Worm (Caenorhabditis elegans) whole organism, young adult: ENCODE measurements around the gene sri-27.

Experiments
- C17E4.6 ChIP-seq: fragments of 200-800 bp; sonication (Bioruptor generic); IDR thresholded peaks from 2 replicates; pipeline ENCODE4 v1.3.6; 2022; ENCODE audit warnings: missing genetic modification reagents, missing genetic modification characterization, missing compliant biosample characterization
- D2030.7 ChIP-seq: fragments of 200-800 bp; sonication (Bioruptor generic); IDR thresholded peaks from 2 replicates; pipeline ENCODE4 v1.3.6; 2022; ENCODE audit warnings: missing genetic modification reagents, missing genetic modification characterization, missing compliant biosample characterization
- Y53G8AR.9 ChIP-seq: fragments of 200-800 bp; sonication (Bioruptor generic); conservative IDR thresholded peaks from 2 replicates; pipeline ENCODE4 v1.3.6; 2022; ENCODE audit warnings: missing genetic modification reagents, missing genetic modification characterization, missing compliant biosample characterization
- ccch-3 ChIP-seq: fragments of 200-800 bp; sonication (Bioruptor generic); optimal IDR thresholded peaks from 2 replicates; lab custom pipeline; 2018; ENCODE audit warnings: mild to moderate bottlenecking, missing genetic modification characterization, missing compliant biosample characterization
- ceh-27 ChIP-seq: fragments of 200-800 bp; sonication (Bioruptor generic); optimal IDR thresholded peaks from 2 replicates; lab custom pipeline; 2018; ENCODE audit warnings: mild to moderate bottlenecking, missing genetic modification characterization, moderate library complexity, missing compliant biosample characterization
- efl-1 ChIP-seq: fragments of 150-350 bp; optimal IDR thresholded peaks from 2 replicates; lab custom pipeline; 2014; ENCODE audit warnings: missing biosample characterization, missing genetic modification reagents, missing genetic modification characterization
- egrh-3 ChIP-seq: fragments of 200-800 bp; sonication (Bioruptor generic); IDR thresholded peaks from 2 replicates; pipeline ENCODE4 v1.3.6; 2022; ENCODE audit warnings: missing genetic modification reagents, missing genetic modification characterization, missing compliant biosample characterization
- lag-1 ChIP-seq: fragments of 200-800 bp; sonication (Bioruptor generic); IDR thresholded peaks from 2 replicates; pipeline ENCODE4 v1.3.6; 2022; ENCODE audit warnings: missing genetic modification reagents, missing genetic modification characterization, missing compliant biosample characterization
- let-526 ChIP-seq: fragments of 200-800 bp; sonication (Bioruptor generic); IDR thresholded peaks from 2 replicates; pipeline ENCODE4 v1.3.6; 2022; ENCODE audit warnings: missing genetic modification reagents, missing genetic modification characterization, missing compliant biosample characterization
- lsl-1 ChIP-seq: fragments of 200-800 bp; sonication (Bioruptor generic); optimal IDR thresholded peaks from 2 replicates; lab custom pipeline; 2018; ENCODE audit warnings: mild to moderate bottlenecking, missing genetic modification characterization, moderate library complexity, missing compliant biosample characterization
- mcd-1 ChIP-seq: fragments of 200-800 bp; sonication (Bioruptor generic); IDR thresholded peaks from 2 replicates; pipeline ENCODE4 v1.3.6; 2022; ENCODE audit warnings: missing genetic modification reagents, missing genetic modification characterization, missing compliant biosample characterization
- mel-28 ChIP-seq: sonication (generic microtip); optimal IDR thresholded peaks from 2 replicates; lab custom pipeline; 2016; ENCODE audit warnings: borderline replicate concordance, mild to moderate bottlenecking, missing genetic modification characterization, missing compliant biosample characterization
- nhr-80 ChIP-seq: sonication (generic microtip); optimal IDR thresholded peaks from 2 replicates; lab custom pipeline; 2016; ENCODE audit warnings: missing genetic modification characterization, missing compliant biosample characterization
- rcor-1 ChIP-seq: fragments of 200-800 bp; sonication (Bioruptor generic); IDR thresholded peaks from 2 replicates; pipeline ENCODE4 v1.3.6; 2022; ENCODE audit warnings: missing genetic modification reagents, missing genetic modification characterization, missing compliant biosample characterization
- snpc-1.3 ChIP-seq: sonication (generic microtip); optimal IDR thresholded peaks from 2 replicates; lab custom pipeline; 2017; ENCODE audit warnings: missing genetic modification characterization, mild to moderate bottlenecking, missing compliant biosample characterization, antibody characterized with exemption, moderate library complexity, missing genotype, missing genetic modification reagents; ENCODE audit not compliant: insufficient read depth
- sptf-2 ChIP-seq: fragments of 200-800 bp; sonication (Bioruptor generic); optimal IDR thresholded peaks from 2 replicates; lab custom pipeline; 2018; ENCODE audit warnings: mild to moderate bottlenecking, missing genetic modification characterization, missing compliant biosample characterization
- tlf-1 ChIP-seq: fragments of 200-800 bp; sonication (Bioruptor generic); optimal IDR thresholded peaks from 2 replicates; lab custom pipeline; 2018; ENCODE audit warnings: mild to moderate bottlenecking, missing genetic modification characterization, missing compliant biosample characterization
- ztf-25 ChIP-seq: fragments of 200-800 bp; sonication (Bioruptor generic); IDR thresholded peaks from 2 replicates; pipeline ENCODE4 v1.3.6; 2022; ENCODE audit warnings: missing genetic modification reagents, missing genetic modification characterization, missing compliant biosample characterization
- ztf-26 ChIP-seq: sonication (generic microtip); optimal IDR thresholded peaks from 2 replicates; lab custom pipeline; 2017; ENCODE audit warnings: missing genetic modification characterization, missing compliant biosample characterization

Gene sri-27

DNA sequence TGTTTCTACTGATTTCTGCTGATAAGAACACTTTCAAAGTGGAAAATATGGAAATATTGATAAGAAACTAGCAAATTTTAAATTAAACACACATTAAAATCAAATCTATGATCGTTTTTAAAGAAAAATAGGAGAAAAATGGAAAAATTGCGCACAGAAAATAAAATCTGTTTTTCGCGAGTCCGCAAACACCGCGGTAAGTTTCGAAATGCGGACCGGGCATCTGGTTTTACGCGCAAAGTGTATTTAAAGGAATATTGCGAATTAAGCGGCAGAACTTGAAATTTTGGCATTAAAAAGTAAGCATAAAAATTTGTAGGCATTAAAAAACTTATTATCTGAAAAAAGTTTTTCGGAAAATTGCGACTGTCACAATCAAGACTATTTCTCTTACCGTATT, 47.7 kb downstream of the sri-27 start:
- TF ChIP-seq nhr-80 (tag; lab: Kevin White, UChicago) (peak; percentile 12), let-526 (GFP tag; lab: Robert Waterston, UW) (no peak), D2030.7 (0 out of 2 replicates have a peak, but pooled peaks have one; percentile 16), lsl-1 (peak; percentile 77), mcd-1 (GFP tag; lab: Robert Waterston, UW) (0 out of 2 replicates have a peak, but pooled peaks have one; percentile 10)

DNA sequence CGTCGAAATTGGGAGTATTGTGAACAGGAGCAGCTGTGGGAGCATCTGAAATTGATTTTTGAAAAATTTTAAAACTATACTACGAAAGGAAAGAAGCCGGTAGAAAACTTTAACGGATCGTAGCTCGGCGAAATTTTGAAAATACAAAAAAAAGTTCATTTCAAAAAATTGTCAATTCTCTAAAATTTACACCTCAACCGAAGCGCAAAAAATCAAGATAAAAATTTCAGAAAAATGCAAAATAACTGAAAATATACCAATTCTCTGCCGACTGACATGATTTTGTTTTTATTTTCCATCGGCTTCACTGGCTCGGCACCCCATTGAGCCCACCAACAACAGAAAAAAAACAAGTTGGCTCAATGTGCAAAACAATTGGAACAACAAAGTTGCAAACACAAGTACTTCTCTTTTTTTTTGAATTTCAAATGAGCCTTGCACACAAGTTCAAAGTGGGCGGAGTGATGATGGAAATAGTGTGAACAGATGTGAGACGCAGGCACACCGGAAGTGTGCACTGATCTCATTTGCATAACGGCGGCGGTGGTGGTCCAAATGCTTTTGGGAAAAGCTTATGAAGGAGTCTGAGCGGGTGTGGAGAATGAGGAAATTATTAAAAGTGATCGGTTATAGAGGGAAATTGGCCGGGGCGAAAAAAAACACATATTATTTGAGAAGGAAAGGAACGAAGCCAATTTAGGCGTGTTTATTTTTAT, 49.6 kb downstream of the sri-27 start, which contains the start of gene F36H9.7:
Gene F36H9.7 (minus strand): TSS at position 51 of the 716 bp plus-strand sequence.
- TF ChIP-seq tlf-1 (GFP tag; lab: Kevin White, UChicago) (no peak), egrh-3 (GFP tag; lab: Robert Waterston, UW) (no peak), ztf-26 (tag; lab: Kevin White, UChicago) (no peak), efl-1 (GFP tag; lab: Kevin White, UChicago) (no peak), snpc-1.3 (no peak), lag-1 (GFP tag; lab: Robert Waterston, UW) (no peak), sptf-2 (GFP tag; lab: Kevin White, UChicago) (no peak), mel-28 (tag; lab: Kevin White, UChicago) (no peak), ceh-27 (no peak), Y53G8AR.9 (GFP tag; lab: Robert Waterston, UW) (no peak), C17E4.6 (GFP tag; lab: Robert Waterston, UW) (no peak), ztf-25 (no peak), rcor-1 (GFP tag; lab: Robert Waterston, UW) (no peak), ccch-3 (no peak)
